Fruit fly (Drosophila melanogaster) whole organism, embryonic: ENCODE results near the gene mRpL13.

ENCODE experiments used
- Atf3 ChIP-seq: fragments of 200-800 bp; sonication (Bioruptor generic); optimal IDR thresholded peaks from 3 replicates; lab custom pipeline; 2016; ENCODE audit warnings: missing biosample characterization, missing genetic modification characterization
- Bteb2 ChIP-seq: fragments of 200-800 bp; sonication (Bioruptor generic); optimal IDR thresholded peaks from 2 replicates; lab custom pipeline; 2016; ENCODE audit warnings: missing biosample characterization, missing genetic modification characterization
- CG10431 ChIP-seq: fragments of 200-800 bp; sonication (Bioruptor generic); optimal IDR thresholded peaks from 3 replicates; lab custom pipeline; 2018; ENCODE audit warnings: missing biosample characterization, mild to moderate bottlenecking, missing genetic modification characterization
- CG10959 ChIP-seq: fragments of 200-800 bp; sonication (Bioruptor generic); IDR thresholded peaks from 2 replicates; pipeline ENCODE4 v1.3.6; 2022; ENCODE audit warnings: missing biosample characterization, missing genetic modification characterization
- CG12219 ChIP-seq: fragments of 200-800 bp; sonication (Bioruptor generic); optimal IDR thresholded peaks from 3 replicates; lab custom pipeline; 2018; ENCODE audit warnings: missing biosample characterization, mild to moderate bottlenecking, missing genetic modification characterization
- CG1233 ChIP-seq: fragments of 200-800 bp; sonication (Bioruptor generic); optimal IDR thresholded peaks from 4 replicates; lab custom pipeline; 2018; ENCODE audit warnings: missing biosample characterization, mild to moderate bottlenecking, missing genetic modification characterization
- CG1603 ChIP-seq: fragments of 200-800 bp; sonication (Bioruptor generic); optimal IDR thresholded peaks from 2 replicates; lab custom pipeline; 2019; ENCODE audit warnings: missing biosample characterization, mild to moderate bottlenecking, missing genetic modification characterization, moderate library complexity
- CG17328 ChIP-seq: fragments of 200-800 bp; sonication (Bioruptor generic); IDR thresholded peaks from 2 replicates; pipeline ENCODE4 v1.3.6; 2022; ENCODE audit warnings: missing biosample characterization, missing genetic modification characterization
- CG18011 ChIP-seq: fragments of 200-800 bp; sonication (Bioruptor generic); optimal IDR thresholded peaks from 2 replicates; lab custom pipeline; 2017; ENCODE audit warnings: missing biosample characterization, missing genetic modification characterization, mild to moderate bottlenecking, moderate library complexity, missing genotype
- CG18599 ChIP-seq: fragments of 200-800 bp; sonication (Bioruptor generic); optimal IDR thresholded peaks from 3 replicates; lab custom pipeline; 2017; ENCODE audit warnings: missing biosample characterization, missing genetic modification characterization, mild to moderate bottlenecking, moderate library complexity, missing genetic modification reagents
- CG2120 ChIP-seq: fragments of 200-800 bp; sonication (Bioruptor generic); optimal IDR thresholded peaks from 3 replicates; lab custom pipeline; 2016; ENCODE audit warnings: missing biosample characterization, missing genetic modification characterization
- CG3407 ChIP-seq: fragments of 200-800 bp; sonication (Bioruptor generic); optimal IDR thresholded peaks from 2 replicates; lab custom pipeline; 2018; ENCODE audit warnings: missing biosample characterization, mild to moderate bottlenecking, missing genetic modification characterization
- CG34224 ChIP-seq: fragments of 200-800 bp; sonication (Bioruptor generic); IDR thresholded peaks from 3 replicates; pipeline ENCODE4 v1.3.6; 2022; ENCODE audit warnings: missing biosample characterization, missing genetic modification characterization; ENCODE audit not compliant: partially characterized antibody
- CG34376 ChIP-seq: fragments of 200-800 bp; sonication (Bioruptor generic); optimal IDR thresholded peaks from 2 replicates; lab custom pipeline; 2018; ENCODE audit warnings: missing biosample characterization, mild to moderate bottlenecking, missing genetic modification characterization
- CG5245 ChIP-seq: fragments of 200-800 bp; sonication (Bioruptor generic); optimal IDR thresholded peaks from 3 replicates; lab custom pipeline; 2016; ENCODE audit warnings: missing biosample characterization, missing genetic modification characterization
- CG6254 ChIP-seq: fragments of 200-800 bp; sonication (Bioruptor generic); optimal IDR thresholded peaks from 3 replicates; lab custom pipeline; 2017; ENCODE audit warnings: mild to moderate bottlenecking, missing biosample characterization, missing genetic modification reagents, missing genetic modification characterization
- CG6689 ChIP-seq: fragments of 200-800 bp; sonication (Bioruptor generic); IDR thresholded peaks from 2 replicates; pipeline ENCODE4 v1.3.6; 2022; ENCODE audit warnings: missing biosample characterization, missing genetic modification characterization
- CG8281 ChIP-seq: fragments of 200-800 bp; sonication (Bioruptor generic); optimal IDR thresholded peaks from 2 replicates; lab custom pipeline; 2018; ENCODE audit warnings: missing biosample characterization, mild to moderate bottlenecking, missing genetic modification characterization, moderate library complexity
- CG9215 ChIP-seq: fragments of 200-800 bp; sonication (Bioruptor generic); IDR thresholded peaks from 2 replicates; pipeline ENCODE4 v1.3.6; 2022; ENCODE audit warnings: missing biosample characterization, missing genetic modification characterization
- D19A ChIP-seq: fragments of 200-800 bp; optimal IDR thresholded peaks from 3 replicates; lab custom pipeline; 2019; ENCODE audit warnings: missing biosample characterization, mild to moderate bottlenecking, missing genetic modification characterization, moderate library complexity
- Dbx ChIP-seq: fragments of 200-800 bp; sonication (Bioruptor generic); IDR thresholded peaks from 3 replicates; pipeline ENCODE4 v1.3.6; 2022; ENCODE audit warnings: missing biosample characterization, missing genetic modification characterization
- E2f1 ChIP-seq: fragments of 200-800 bp; sonication (Bioruptor generic); IDR thresholded peaks from 2 replicates; pipeline ENCODE4 v1.3.6; 2022; ENCODE audit warnings: missing biosample characterization, missing genetic modification characterization
- Hmx ChIP-seq: fragments of 200-800 bp; sonication (Bioruptor generic); optimal IDR thresholded peaks from 2 replicates; lab custom pipeline; 2016; ENCODE audit warnings: missing biosample characterization, missing genetic modification characterization
- MESR4 ChIP-seq: fragments of 200-800 bp; sonication (Bioruptor generic); optimal IDR thresholded peaks from 2 replicates; lab custom pipeline; 2018; ENCODE audit warnings: missing biosample characterization, mild to moderate bottlenecking, missing genetic modification characterization, moderate library complexity
- Med ChIP-seq: fragments of 200-800 bp; sonication (Bioruptor generic); peaks from one replicate; lab custom pipeline; 2016; ENCODE audit warnings: missing biosample characterization, missing genetic modification characterization, mild to moderate bottlenecking, inconsistent platforms, moderate library complexity
- NfI ChIP-seq: fragments of 200-800 bp; sonication (Bioruptor generic); optimal IDR thresholded peaks from 3 replicates; lab custom pipeline; 2018; ENCODE audit warnings: missing biosample characterization, mild to moderate bottlenecking, missing genetic modification characterization, moderate library complexity
- Pdp1 ChIP-seq, 2 experiments: fragments of 200-800 bp; sonication (Bioruptor generic); optimal IDR thresholded peaks; 3 replicates each; lab custom pipeline; 2016; ENCODE audit warnings: missing biosample characterization in 2 of 2, missing genetic modification characterization in 2 of 2, mild to moderate bottlenecking in 1 of 2, moderate library complexity in 1 of 2
- Sin3A ChIP-seq: fragments of >200 bp; optimal IDR thresholded peaks from 2 replicates; lab custom pipeline; 2018
- caup ChIP-seq: fragments of 200-800 bp; sonication (Bioruptor generic); optimal IDR thresholded peaks from 3 replicates; lab custom pipeline; 2017; ENCODE audit warnings: missing biosample characterization, mild to moderate bottlenecking, missing genetic modification characterization, moderate library complexity; ENCODE audit not compliant: severe bottlenecking
- cg ChIP-seq: fragments of 200-800 bp; sonication (Bioruptor generic); optimal IDR thresholded peaks from 3 replicates; lab custom pipeline; 2019; ENCODE audit warnings: missing biosample characterization, mild to moderate bottlenecking, missing genetic modification characterization, moderate library complexity
- dan ChIP-seq: fragments of 200-800 bp; sonication (Bioruptor generic); IDR thresholded peaks from 2 replicates; pipeline ENCODE4 v1.3.6; 2022; ENCODE audit warnings: missing biosample characterization, missing genetic modification characterization
- disco-r ChIP-seq: fragments of 200-800 bp; sonication (Bioruptor generic); optimal IDR thresholded peaks from 2 replicates; lab custom pipeline; 2016; ENCODE audit warnings: missing biosample characterization, missing genetic modification characterization
- en ChIP-seq: fragments of 200-800 bp; sonication (Bioruptor generic); optimal IDR thresholded peaks from 2 replicates; lab custom pipeline; 2016; ENCODE audit warnings: missing biosample characterization, missing genetic modification characterization
- esg ChIP-seq: fragments of 200-800 bp; sonication (Bioruptor generic); conservative IDR thresholded peaks from 2 replicates; pipeline ENCODE4 v1.3.6; 2022; ENCODE audit warnings: missing biosample characterization, missing genetic modification characterization
- exex ChIP-seq: fragments of 200-800 bp; sonication (Bioruptor generic); optimal IDR thresholded peaks from 4 replicates; lab custom pipeline; 2018; ENCODE audit warnings: missing biosample characterization, mild to moderate bottlenecking, missing genetic modification characterization, moderate library complexity
- ftz-f1 ChIP-seq: fragments of 200-800 bp; sonication (Bioruptor generic); optimal IDR thresholded peaks from 2 replicates; lab custom pipeline; 2016; ENCODE audit warnings: missing biosample characterization, missing genetic modification characterization
- gem ChIP-seq: fragments of 200-800 bp; sonication (Bioruptor generic); optimal IDR thresholded peaks from 2 replicates; lab custom pipeline; 2019; ENCODE audit warnings: missing biosample characterization, mild to moderate bottlenecking, missing genetic modification characterization, moderate library complexity
- gfzf ChIP-seq: fragments of 200-800 bp; sonication (Bioruptor generic); optimal IDR thresholded peaks from 2 replicates; lab custom pipeline; 2016; ENCODE audit warnings: missing biosample characterization, mild to moderate bottlenecking, missing genetic modification characterization, moderate library complexity
- gro ChIP-seq: fragments of 200-800 bp; sonication (Bioruptor generic); optimal IDR thresholded peaks from 2 replicates; lab custom pipeline; 2016; ENCODE audit warnings: missing biosample characterization, missing genetic modification characterization
- jigr1 ChIP-seq: fragments of 200-800 bp; sonication (Bioruptor generic); IDR thresholded peaks from 3 replicates; pipeline ENCODE4 v1.3.6; 2022; ENCODE audit warnings: missing biosample characterization, missing genetic modification characterization
- lbe ChIP-seq: fragments of 200-800 bp; sonication (Bioruptor generic); optimal IDR thresholded peaks from 2 replicates; lab custom pipeline; 2016; ENCODE audit warnings: missing biosample characterization, mild to moderate bottlenecking, missing genetic modification characterization
- nau ChIP-seq: fragments of 200-800 bp; sonication (Bioruptor generic); optimal IDR thresholded peaks from 3 replicates; lab custom pipeline; 2017; ENCODE audit warnings: missing biosample characterization, mild to moderate bottlenecking, missing genetic modification characterization, missing genetic modification reagents
- nerfin-2 ChIP-seq: fragments of 200-800 bp; sonication (Bioruptor generic); IDR thresholded peaks from 2 replicates; pipeline ENCODE4 v1.3.6; 2022; ENCODE audit warnings: missing biosample characterization, missing genetic modification characterization; ENCODE audit not compliant: partially characterized antibody
- oc ChIP-seq: fragments of 200-800 bp; sonication (Bioruptor generic); optimal IDR thresholded peaks from 2 replicates; lab custom pipeline; 2018; ENCODE audit warnings: missing biosample characterization, mild to moderate bottlenecking, missing genetic modification characterization, moderate library complexity
- odd ChIP-seq: fragments of 200-800 bp; sonication (Bioruptor generic); optimal IDR thresholded peaks from 2 replicates; lab custom pipeline; 2017; ENCODE audit warnings: missing biosample characterization, mild to moderate bottlenecking, missing genetic modification characterization
- schlank ChIP-seq: fragments of 200-800 bp; sonication (Bioruptor generic); optimal IDR thresholded peaks from 2 replicates; lab custom pipeline; 2018; ENCODE audit warnings: missing biosample characterization, mild to moderate bottlenecking, missing genetic modification characterization
- slbo ChIP-seq: fragments of 200-800 bp; sonication (Bioruptor generic); IDR thresholded peaks from 2 replicates; pipeline ENCODE4 v1.3.6; 2022; ENCODE audit warnings: missing biosample characterization, missing genetic modification characterization
- stwl ChIP-seq: fragments of 200-800 bp; sonication (Bioruptor generic); optimal IDR thresholded peaks from 3 replicates; lab custom pipeline; 2018; ENCODE audit warnings: missing biosample characterization, mild to moderate bottlenecking, missing genetic modification characterization, moderate library complexity
- vfl ChIP-seq: fragments of 200-800 bp; sonication (Bioruptor generic); optimal IDR thresholded peaks from 2 replicates; lab custom pipeline; 2016; ENCODE audit warnings: missing biosample characterization, missing genetic modification characterization
- wdn ChIP-seq: fragments of 200-800 bp; sonication (Bioruptor generic); IDR thresholded peaks from 2 replicates; pipeline ENCODE4 v1.3.6; 2022; ENCODE audit warnings: missing biosample characterization, missing genetic modification characterization
- zfh2 ChIP-seq: fragments of 200-800 bp; sonication (Bioruptor generic); optimal IDR thresholded peaks from 2 replicates; lab custom pipeline; 2016; ENCODE audit warnings: missing biosample characterization, missing genetic modification characterization

Gene mRpL13

dm6 chr2L:18899254-18899653 lies 40.2 kb upstream of the mRpL13 start (continued):
- TF ChIP-seq CG5245 (peak; percentile 39), CG34376 (GFP tag; lab: Kevin White, UChicago) (no peak), cg (GFP tag; lab: Kevin White, UChicago) (no peak), Med (GFP tag; lab: Kevin White, UChicago) (peak; percentile 89), D19A (peak; percentile 50), caup (GFP tag; lab: Kevin White, UChicago) (no peak), CG18011 (no peak), exex (tag; lab: Kevin White, UChicago) (no peak), CG34224 (no peak), CG10959 (GFP tag; lab: Robert Waterston, UW) (peak; percentile 67), E2f1 (peak; percentile 53), nerfin-2 (GFP tag; lab: Robert Waterston, UW) (no peak), Bteb2 (GFP tag; lab: Kevin White, UChicago) (no peak), MESR4 (GFP tag; lab: Kevin White, UChicago) (no peak), Atf3 (peak; percentile 64), NfI (GFP tag; lab: Kevin White, UChicago) (peak; percentile 43), nau (GFP tag; lab: Kevin White, UChicago) (no peak), CG6689 (GFP tag; lab: Robert Waterston, UW) (peak; percentile 63), esg (GFP tag; lab: Robert Waterston, UW) (peak; percentile 41), jigr1 (GFP tag; lab: Robert Waterston, UW) (no peak), lbe (GFP tag; lab: Kevin White, UChicago) (no peak), CG12219 (peak; percentile 63), CG3407 (GFP tag; lab: Kevin White, UChicago) (peak; percentile 73), CG17328 (GFP tag; lab: Robert Waterston, UW) (peak; percentile 86), Sin3A (lab: Kevin White, UChicago) (no peak), CG8281 (tag; lab: Kevin White, UChicago) (peak; percentile 34), CG6254 (GFP tag; lab: Kevin White, UChicago) (peak; percentile 72), odd (GFP tag; lab: Kevin White, UChicago) (no peak), CG2120 (GFP tag; lab: Kevin White, UChicago) (no peak), Pdp1 (GFP tag; optimal IDR thresholded peaks at IDR 0.05; lab: Kevin White, UChicago) (peak; percentile 53 to 61), zfh2 (GFP tag; lab: Kevin White, UChicago) (no peak), CG1233 (GFP tag; lab: Kevin White, UChicago) (peak; percentile 32), stwl (tag; lab: Kevin White, UChicago) (peak; percentile 25), slbo (no peak), gem (tag; lab: Kevin White, UChicago) (peak; percentile 86), gro (no peak), CG9215 (GFP tag; lab: Robert Waterston, UW) (no peak), vfl (GFP tag; lab: Kevin White, UChicago) (no peak), CG18599 (GFP tag; lab: Kevin White, UChicago) (peak; percentile 25), oc (tag; lab: Kevin White, UChicago) (peak; percentile 74), dan (GFP tag; lab: Robert Waterston, UW) (peak; percentile 52), gfzf (GFP tag; lab: Kevin White, UChicago) (no peak), schlank (no peak), CG1603 (tag; lab: Kevin White, UChicago) (peak; percentile 88), Dbx (GFP tag; lab: Robert Waterston, UW) (no peak), wdn (GFP tag; lab: Robert Waterston, UW) (no peak), Hmx (GFP tag; lab: Kevin White, UChicago) (no peak), ftz-f1 (GFP tag; lab: Kevin White, UChicago) (no peak), CG10431 (GFP tag; lab: Kevin White, UChicago) (peak; percentile 47), en (GFP tag; lab: Kevin White, UChicago) (peak; percentile 32), disco-r (GFP tag; lab: Kevin White, UChicago) (no peak)
